Fruit fly (Drosophila melanogaster) whole organism: ENCODE measurements around the gene CG14325.

ENCODE experiments used
- CG8478 ChIP-seq: fragments of >200 bp; optimal IDR thresholded peaks from 2 replicates; lab custom pipeline; 2018; ENCODE audit warnings: inconsistent platforms
- Dll ChIP-seq: fragments of >200 bp; optimal IDR thresholded peaks from 2 replicates; lab custom pipeline; 2017
- EcR ChIP-seq, 2 experiments: fragments of >200 bp; optimal IDR thresholded peaks; 2 replicates each; lab custom pipeline; 2017; ENCODE audit warnings: missing biosample characterization in 2 of 2, missing genetic modification characterization in 2 of 2, missing genetic modification reagents in 2 of 2
- pan ChIP-seq: fragments of >200 bp; optimal IDR thresholded peaks from 2 replicates; lab custom pipeline; 2017
- psq ChIP-seq: fragments of >200 bp; optimal IDR thresholded peaks from 2 replicates; lab custom pipeline; 2017
- usp ChIP-seq: fragments of >200 bp; optimal IDR thresholded peaks from 2 replicates; lab custom pipeline; 2017; ENCODE audit warnings: missing biosample characterization, missing genetic modification characterization, mixed read lengths

The CG14325 gene

dm6 chr3R:17626827-17627226 is at the start of gene CG14325:
Gene CG14325, plus strand, starts transcription at chr3R:17627127.
- no peak for TF ChIP-seq pan

dm6 chr3R:17583658-17584460 is 43.1 kb upstream of the CG14325 start:
- TF ChIP-seq EcR (GFP tag; optimal IDR thresholded peaks at IDR 0.05; lab: Kevin White, UChicago) (no peak), CG8478 (no peak), Dll (lab: Kevin White, UChicago) (no peak), psq (lab: Kevin White, UChicago) (no peak), pan (no peak), usp (no peak)

dm6 chr3R:17588805-17589204 is 38.1 kb upstream of the CG14325 start:
- TF ChIP-seq usp (no peak), pan (no peak), psq (lab: Kevin White, UChicago) (no peak), EcR (GFP tag; optimal IDR thresholded peaks at IDR 0.05; lab: Kevin White, UChicago) (no peak), CG8478 (no peak), Dll (lab: Kevin White, UChicago) (no peak)

- TF ChIP-seq psq (lab: Kevin White, UChicago), result no peak
- TF ChIP-seq EcR (GFP tag; optimal IDR thresholded peaks at IDR 0.05; lab: Kevin White, UChicago), result no peak
- TF ChIP-seq CG8478, result no peak
- TF ChIP-seq pan, result no peak
- no peak for TF ChIP-seq usp
- no peak for TF ChIP-seq Dll (lab: Kevin White, UChicago)
These were observed 35.1 kb upstream of the CG14325 start for dm6 chr3R:17591831-17592230.

dm6 chr3R:17593470-17593869 is 33.5 kb upstream of the CG14325 start:
- no peak for TF ChIP-seq pan

- TF ChIP-seq usp, result no peak
- TF ChIP-seq psq (lab: Kevin White, UChicago), result no peak
- no peak for TF ChIP-seq CG8478
- no peak for TF ChIP-seq Dll (lab: Kevin White, UChicago)
- no peak for TF ChIP-seq EcR (GFP tag; optimal IDR thresholded peaks at IDR 0.05; lab: Kevin White, UChicago)
- no peak for TF ChIP-seq pan
These were observed 32.8 kb upstream of the CG14325 start, which contains the start of gene Sgs5bis for dm6 chr3R:17594086-17594485. Gene Sgs5bis, plus strand, starts transcription at chr3R:17594386.

dm6 chr3R:17595084-17595483 is 31.8 kb upstream of the CG14325 start, which contains the start of gene Sgs5:
Gene Sgs5, plus strand, starts transcription at chr3R:17595362.
- TF ChIP-seq usp, result no peak
- TF ChIP-seq Dll (lab: Kevin White, UChicago), result no peak
- no peak for TF ChIP-seq EcR (GFP tag; optimal IDR thresholded peaks at IDR 0.05; lab: Kevin White, UChicago)
- TF ChIP-seq psq (lab: Kevin White, UChicago), result no peak
- TF ChIP-seq pan, result no peak
- TF ChIP-seq CG8478, result no peak

dm6 chr3R:17596236-17596635 is 30.7 kb upstream of the CG14325 start, which contains the start of gene CG7606:
Gene CG7606, plus strand, starts transcription at chr3R:17596536.
- no peak for TF ChIP-seq psq (lab: Kevin White, UChicago)
- TF ChIP-seq pan, result no peak
- TF ChIP-seq EcR (GFP tag; optimal IDR thresholded peaks at IDR 0.05; lab: Kevin White, UChicago), result no peak
- no peak for TF ChIP-seq usp
- no peak for TF ChIP-seq Dll (lab: Kevin White, UChicago)
- no peak for TF ChIP-seq CG8478

dm6 chr3R:17599695-17600094 is 27.2 kb upstream of the CG14325 start:
- TF ChIP-seq usp (no peak), EcR (GFP tag; optimal IDR thresholded peaks at IDR 0.05; lab: Kevin White, UChicago) (no peak), Dll (lab: Kevin White, UChicago) (no peak), CG8478 (no peak), pan (no peak), psq (lab: Kevin White, UChicago) (no peak)

- TF ChIP-seq usp (no peak), Dll (lab: Kevin White, UChicago) (no peak), EcR (GFP tag; optimal IDR thresholded peaks at IDR 0.05; lab: Kevin White, UChicago) (no peak), CG8478 (no peak), pan (no peak), psq (lab: Kevin White, UChicago) (no peak)
These were observed 25.1 kb upstream of the CG14325 start for dm6 chr3R:17601866-17602265.

dm6 chr3R:17602974-17603373 is 24.0 kb upstream of the CG14325 start:
- TF ChIP-seq CG8478, result no peak
- no peak for TF ChIP-seq usp
- TF ChIP-seq EcR (GFP tag; optimal IDR thresholded peaks at IDR 0.05; lab: Kevin White, UChicago), result no peak
- no peak for TF ChIP-seq pan
- no peak for TF ChIP-seq psq (lab: Kevin White, UChicago)
- no peak for TF ChIP-seq Dll (lab: Kevin White, UChicago)

dm6 chr3R:17603717-17604116 is 23.2 kb upstream of the CG14325 start:
- TF ChIP-seq EcR (GFP tag; optimal IDR thresholded peaks at IDR 0.05; lab: Kevin White, UChicago), result no peak
- TF ChIP-seq Dll (lab: Kevin White, UChicago), result no peak
- no peak for TF ChIP-seq psq (lab: Kevin White, UChicago)
- TF ChIP-seq CG8478, result no peak
- TF ChIP-seq pan, result no peak
- no peak for TF ChIP-seq usp

- TF ChIP-seq Dll (lab: Kevin White, UChicago) (no peak), CG8478 (no peak), psq (lab: Kevin White, UChicago) (no peak), EcR (GFP tag; optimal IDR thresholded peaks at IDR 0.05; lab: Kevin White, UChicago) (no peak), pan (no peak), usp (no peak)
These were observed 22.6 kb upstream of the CG14325 start for dm6 chr3R:17604198-17604879.
